Fruit fly (Drosophila melanogaster): ENCODE results near the gene Sry-alpha.

Sry-alpha gene

DNA sequence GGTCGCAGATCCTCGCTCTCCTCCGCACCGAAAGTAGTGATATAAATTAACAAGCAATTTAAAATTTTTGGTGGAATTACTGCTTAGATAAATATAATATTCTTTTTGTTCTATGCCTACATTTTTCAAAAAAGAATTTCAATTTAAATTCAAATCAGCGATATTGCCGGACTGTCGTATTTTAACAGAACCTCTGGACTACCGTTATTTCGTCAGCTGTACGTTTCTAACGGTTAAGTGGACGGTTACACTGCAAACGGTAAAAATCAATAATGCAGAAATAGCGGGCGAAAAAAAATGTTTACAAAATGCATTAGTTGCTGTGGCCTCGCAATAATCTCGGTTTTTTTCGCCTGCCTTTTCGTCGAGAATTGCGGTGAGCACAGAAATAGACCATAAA lies 39.2 kb upstream of the Sry-alpha start, which contains the start of gene Tace:
Gene Tace (plus strand): TSS at position 245 of the 400 bp plus-strand sequence.
- TF ChIP-seq Vsx2 (GFP tag; optimal IDR thresholded peaks at IDR 0.05; ENCODE audit: partially characterized antibody) (no peak), woc (GFP tag; optimal IDR thresholded peaks at IDR 0.05) (no peak), lola (GFP tag; optimal IDR thresholded peaks at IDR 0.05) (no peak), Rel (GFP tag; optimal IDR thresholded peaks at IDR 0.05) (no peak), Rel (tag; optimal IDR thresholded peaks at IDR 0.05) (no peak), Hr78 (GFP tag; optimal IDR thresholded peaks at IDR 0.05) (no peak), foxo (GFP tag; optimal IDR thresholded peaks at IDR 0.05) (no peak), N (GFP tag; optimal IDR thresholded peaks at IDR 0.05) (no peak)

DNA sequence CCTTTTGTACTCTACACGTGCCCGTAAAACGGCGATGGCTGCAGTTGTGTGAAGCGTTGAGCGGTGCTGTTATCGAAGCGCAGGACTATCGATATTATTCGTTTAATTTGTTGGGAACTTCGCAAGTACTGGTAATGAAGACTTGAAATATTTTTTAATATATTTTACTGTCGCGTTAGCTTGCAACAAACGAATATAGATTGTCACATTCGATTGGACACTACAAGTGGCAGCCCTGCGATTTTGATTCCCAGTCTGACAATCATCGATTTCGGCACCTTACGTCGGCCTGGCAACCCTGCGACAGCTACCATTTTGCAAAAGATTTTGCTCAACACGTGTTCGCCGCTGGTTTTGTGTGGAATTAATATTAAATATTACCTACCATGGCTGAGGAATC lies 34.9 kb upstream of the Sry-alpha start, which contains the start of the genes Nlp and Nph:
Gene Nlp (plus strand): TSS at position 138 of the 400 bp plus-strand sequence.
Gene Nph (minus strand): TSS at position 214 of the 400 bp plus-strand sequence.
- TF ChIP-seq OdsH (GFP tag; optimal IDR thresholded peaks at IDR 0.05) (peak; percentile 0), Hr78 (GFP tag; optimal IDR thresholded peaks at IDR 0.05) (no peak), h (GFP tag; optimal IDR thresholded peaks at IDR 0.05) (peak; percentile 54), CG9705 (GFP tag; optimal IDR thresholded peaks at IDR 0.05) (no peak), Jra (GFP tag; optimal IDR thresholded peaks at IDR 0.05) (no peak), tai (GFP tag; optimal IDR thresholded peaks at IDR 0.05) (no peak), Rel (GFP tag; optimal IDR thresholded peaks at IDR 0.05) (no peak), Rel (tag; optimal IDR thresholded peaks at IDR 0.05) (peak; percentile 36), sage (GFP tag; optimal IDR thresholded peaks at IDR 0.05) (no peak), br (GFP tag; optimal IDR thresholded peaks at IDR 0.05) (peak; percentile 39), psq (GFP tag; optimal IDR thresholded peaks at IDR 0.05) (peak; percentile 25), foxo (GFP tag; optimal IDR thresholded peaks at IDR 0.05) (peak in 1 of 2 experiments; percentile 18), HLH106 (tag; optimal IDR thresholded peaks at IDR 0.05) (peak; percentile 29), Myc (optimal IDR thresholded peaks at IDR 0.05) (peak; percentile 76), CrebA (GFP tag; optimal IDR thresholded peaks at IDR 0.05; ENCODE audit: borderline replicate concordance) (no peak), rgr (GFP tag; optimal IDR thresholded peaks at IDR 0.05) (peak; percentile 50), Sp1 (GFP tag; optimal IDR thresholded peaks at IDR 0.05) (peak; percentile 37), GATAd (GFP tag; optimal IDR thresholded peaks at IDR 0.05) (no peak), woc (GFP tag; optimal IDR thresholded peaks at IDR 0.05) (no peak)

- TF ChIP-seq Abd-B (GFP tag; optimal IDR thresholded peaks at IDR 0.05) (no peak), foxo (GFP tag; optimal IDR thresholded peaks at IDR 0.05) (peak in 1 of 2 experiments; percentile 2)
Observed at dm6 chr3R:30005332-30005979, 34.1 kb upstream of the Sry-alpha start.

dm6 chr3R:30009173-30009572 lies 30.3 kb upstream of the Sry-alpha start, which contains the start of gene CG7912:
TSS of gene CG7912 (minus strand) at chr3R:30009189.
- TF ChIP-seq Sp1 (GFP tag; optimal IDR thresholded peaks at IDR 0.05) (no peak), Myc (optimal IDR thresholded peaks at IDR 0.05) (no peak), Hr78 (GFP tag; optimal IDR thresholded peaks at IDR 0.05) (no peak), psq (GFP tag; optimal IDR thresholded peaks at IDR 0.05) (no peak), jim (GFP tag; optimal IDR thresholded peaks at IDR 0.05) (no peak), rgr (GFP tag; optimal IDR thresholded peaks at IDR 0.05) (no peak), tai (GFP tag; optimal IDR thresholded peaks at IDR 0.05) (no peak), pan (optimal IDR thresholded peaks at IDR 0.05) (no peak), Dfd (GFP tag; optimal IDR thresholded peaks at IDR 0.05) (no peak), CG32264 (GFP tag; optimal IDR thresholded peaks at IDR 0.05) (no peak), lola (GFP tag; optimal IDR thresholded peaks at IDR 0.05) (no peak), fru (GFP tag; optimal IDR thresholded peaks at IDR 0.05) (no peak), usp (GFP tag; optimal IDR thresholded peaks at IDR 0.05) (no peak), sv (GFP tag; optimal IDR thresholded peaks at IDR 0.05) (no peak), Hnf4 (GFP tag; optimal IDR thresholded peaks at IDR 0.05) (no peak), Hr83 (GFP tag; optimal IDR thresholded peaks at IDR 0.05; ENCODE audit: poor library complexity, severe bottlenecking) (no peak), sage (GFP tag; optimal IDR thresholded peaks at IDR 0.05) (no peak), dsf (GFP tag; optimal IDR thresholded peaks at IDR 0.05; ENCODE audit: borderline replicate concordance) (no peak)

Measured in whole organism, wandering third instar larva.